Fruit fly (Drosophila melanogaster) whole organism, embryonic: ENCODE results near the gene Sfp26Ad.
A peak's percentile ranks its signal among the peaks of the same experiment; 100 is the strongest.

Source experiments
- ATbp ChIP-seq: fragments of 200-800 bp; sonication (Bioruptor generic); optimal IDR thresholded peaks from 2 replicates; lab custom pipeline; 2017; ENCODE audit warnings: missing biosample characterization, mild to moderate bottlenecking, missing genetic modification characterization, missing genetic modification reagents
- Abd-B ChIP-seq: fragments of 200-800 bp; sonication (Bioruptor generic); optimal IDR thresholded peaks from 2 replicates; lab custom pipeline; 2018; ENCODE audit warnings: missing biosample characterization, mild to moderate bottlenecking, missing genetic modification characterization, moderate library complexity
- BEAF-32 ChIP-seq: fragments of 200-800 bp; sonication (Bioruptor generic); optimal IDR thresholded peaks from 3 replicates; lab custom pipeline; 2017; ENCODE audit warnings: missing biosample characterization, missing genetic modification characterization, mild to moderate bottlenecking, moderate library complexity, missing genetic modification reagents
- CG1024 ChIP-seq: fragments of 200-800 bp; sonication (Bioruptor generic); IDR thresholded peaks from 2 replicates; pipeline ENCODE4 v1.3.6; 2022; ENCODE audit warnings: missing biosample characterization, missing genetic modification characterization
- CG11456 ChIP-seq: fragments of 200-800 bp; sonication (Bioruptor generic); IDR thresholded peaks from 3 replicates; pipeline ENCODE4 v1.3.6; 2022; ENCODE audit warnings: missing biosample characterization, missing genetic modification characterization
- CG11695 ChIP-seq: fragments of 200-800 bp; sonication (Bioruptor generic); IDR thresholded peaks from 3 replicates; pipeline ENCODE4 v1.3.6; 2022; ENCODE audit warnings: missing biosample characterization, missing genetic modification characterization
- CG14014 ChIP-seq: fragments of 200-800 bp; sonication (Bioruptor generic); IDR thresholded peaks from 2 replicates; pipeline ENCODE4 v1.3.6; 2022; ENCODE audit warnings: missing biosample characterization, missing genetic modification characterization
- CG14441 ChIP-seq: fragments of 200-800 bp; sonication (Bioruptor generic); IDR thresholded peaks from 2 replicates; pipeline ENCODE4 v1.3.6; 2022; ENCODE audit warnings: missing biosample characterization, missing genetic modification characterization
- CG15514 ChIP-seq: fragments of 200-800 bp; sonication (Bioruptor generic); optimal IDR thresholded peaks from 3 replicates; lab custom pipeline; 2017; ENCODE audit warnings: missing biosample characterization, missing genetic modification characterization, mild to moderate bottlenecking, moderate library complexity, missing genetic modification reagents
- CG17385 ChIP-seq: fragments of 200-800 bp; sonication (Bioruptor generic); optimal IDR thresholded peaks from 3 replicates; lab custom pipeline; 2018; ENCODE audit warnings: missing biosample characterization, mild to moderate bottlenecking, missing genetic modification characterization
- CG17612 ChIP-seq: fragments of 200-800 bp; sonication (Bioruptor generic); IDR thresholded peaks from 2 replicates; pipeline ENCODE4 v1.3.6; 2022; ENCODE audit warnings: missing biosample characterization, missing genetic modification characterization
- CG18476 ChIP-seq: fragments of 200-800 bp; sonication (Bioruptor generic); optimal IDR thresholded peaks from 2 replicates; lab custom pipeline; 2016; ENCODE audit warnings: missing biosample characterization, mild to moderate bottlenecking, missing genetic modification characterization
- CG30431 ChIP-seq: fragments of 200-800 bp; sonication (Bioruptor generic); optimal IDR thresholded peaks from 2 replicates; lab custom pipeline; 2017; ENCODE audit warnings: missing biosample characterization, missing genetic modification characterization
- CG3163 ChIP-seq: fragments of 200-800 bp; sonication (Bioruptor generic); optimal IDR thresholded peaks from 3 replicates; lab custom pipeline; 2016; ENCODE audit warnings: missing biosample characterization, missing genetic modification characterization
- CG33213 ChIP-seq: fragments of 200-800 bp; sonication (Bioruptor generic); optimal IDR thresholded peaks from 3 replicates; lab custom pipeline; 2016; ENCODE audit warnings: missing biosample characterization, missing genetic modification characterization
- CG34376 ChIP-seq: fragments of 200-800 bp; sonication (Bioruptor generic); optimal IDR thresholded peaks from 2 replicates; lab custom pipeline; 2018; ENCODE audit warnings: missing biosample characterization, mild to moderate bottlenecking, missing genetic modification characterization
- CG4707 ChIP-seq: fragments of 200-800 bp; sonication (Bioruptor generic); optimal IDR thresholded peaks from 2 replicates; lab custom pipeline; 2018; ENCODE audit warnings: missing biosample characterization, mild to moderate bottlenecking, missing genetic modification characterization, moderate library complexity
- CG4854 ChIP-seq: fragments of 200-800 bp; sonication (Bioruptor generic); optimal IDR thresholded peaks from 2 replicates; lab custom pipeline; 2016; ENCODE audit warnings: missing biosample characterization, missing genetic modification characterization, inconsistent platforms
- CG5953 ChIP-seq: fragments of 200-800 bp; sonication (Bioruptor generic); IDR thresholded peaks from 2 replicates; pipeline ENCODE4 v1.3.6; 2022; ENCODE audit warnings: missing biosample characterization, missing genetic modification characterization
- CG6765 ChIP-seq: fragments of 200-800 bp; sonication (Bioruptor generic); optimal IDR thresholded peaks from 3 replicates; lab custom pipeline; 2017; ENCODE audit warnings: missing biosample characterization, mild to moderate bottlenecking, missing genetic modification characterization
- CG7357 ChIP-seq: fragments of 200-800 bp; sonication (Bioruptor generic); IDR thresholded peaks from 3 replicates; pipeline ENCODE4 v1.3.6; 2022; ENCODE audit warnings: missing biosample characterization, missing genetic modification characterization
- CG7372 ChIP-seq: fragments of 200-800 bp; sonication (Bioruptor generic); IDR thresholded peaks from 2 replicates; pipeline ENCODE4 v1.3.6; 2022; ENCODE audit warnings: missing biosample characterization, missing genetic modification characterization
- CG7928 ChIP-seq: fragments of 200-800 bp; sonication (Bioruptor generic); optimal IDR thresholded peaks from 2 replicates; lab custom pipeline; 2017; ENCODE audit warnings: missing biosample characterization, mild to moderate bottlenecking, missing genetic modification characterization
- CG8944 ChIP-seq: fragments of 200-800 bp; sonication (Bioruptor generic); optimal IDR thresholded peaks from 3 replicates; lab custom pipeline; 2016; ENCODE audit warnings: missing biosample characterization, missing genetic modification characterization
- CoRest ChIP-seq: fragments of 200-800 bp; sonication (Bioruptor generic); optimal IDR thresholded peaks from 3 replicates; lab custom pipeline; 2018; ENCODE audit warnings: missing biosample characterization, mild to moderate bottlenecking, missing genetic modification characterization, moderate library complexity
- Dll ChIP-seq: fragments of 200-800 bp; sonication (Bioruptor generic); IDR thresholded peaks from 4 replicates; pipeline ENCODE4 v1.3.6; 2022; ENCODE audit warnings: missing biosample characterization, missing genetic modification characterization; ENCODE audit not compliant: partially characterized antibody
- Doc3 ChIP-seq: fragments of 200-800 bp; sonication (Bioruptor generic); IDR thresholded peaks from 3 replicates; pipeline ENCODE4 v1.3.6; 2022; ENCODE audit warnings: missing biosample characterization, missing genetic modification characterization; ENCODE audit not compliant: partially characterized antibody
- Elba2 ChIP-seq: fragments of 200-800 bp; sonication (Bioruptor generic); optimal IDR thresholded peaks from 3 replicates; lab custom pipeline; 2016; ENCODE audit warnings: missing biosample characterization, missing genetic modification characterization
- Gug ChIP-seq: fragments of 200-800 bp; sonication (Bioruptor generic); IDR thresholded peaks from 4 replicates; pipeline ENCODE4 v1.3.6; 2022; ENCODE audit warnings: missing biosample characterization, missing genetic modification characterization
- Hey ChIP-seq: fragments of 200-800 bp; sonication (Bioruptor generic); optimal IDR thresholded peaks from 3 replicates; lab custom pipeline; 2018; ENCODE audit warnings: missing biosample characterization, mild to moderate bottlenecking, missing genetic modification characterization
- Jarid2 ChIP-seq: fragments of 200-800 bp; sonication (Bioruptor generic); optimal IDR thresholded peaks from 3 replicates; lab custom pipeline; 2017; ENCODE audit warnings: mild to moderate bottlenecking, missing biosample characterization, missing genetic modification reagents, missing genetic modification characterization
- Myb ChIP-seq: fragments of 200-800 bp; sonication (Bioruptor generic); optimal IDR thresholded peaks from 2 replicates; lab custom pipeline; 2016; ENCODE audit warnings: missing biosample characterization, missing genetic modification characterization
- Rfx ChIP-seq: fragments of 200-800 bp; sonication (Bioruptor generic); IDR thresholded peaks from 2 replicates; pipeline ENCODE4 v1.3.6; 2022; ENCODE audit warnings: missing biosample characterization, missing genetic modification characterization
- Tbp ChIP-seq: fragments of >200 bp; optimal IDR thresholded peaks from 2 replicates; lab custom pipeline; 2018; ENCODE audit warnings: missing biosample characterization, missing genetic modification characterization
- Usf ChIP-seq: fragments of 200-800 bp; sonication (Bioruptor generic); optimal IDR thresholded peaks from 2 replicates; lab custom pipeline; 2017; ENCODE audit warnings: missing genotype, missing biosample characterization, missing genetic modification characterization
- bigmax ChIP-seq: fragments of 200-800 bp; sonication (Bioruptor generic); optimal IDR thresholded peaks from 2 replicates; lab custom pipeline; 2018; ENCODE audit warnings: missing biosample characterization, mild to moderate bottlenecking, missing genetic modification characterization
- chif ChIP-seq, 2 experiments: fragments of 200-800 bp; sonication (Bioruptor generic); optimal IDR thresholded peaks; 3 replicates each; lab custom pipeline; 2016; ENCODE audit warnings: missing biosample characterization in 2 of 2, missing genetic modification characterization in 2 of 2
- dpn ChIP-seq, 2 experiments: fragments of 200-800 bp; sonication (Bioruptor generic); optimal IDR thresholded peaks; 3 replicates each; lab custom pipeline; 2016; ENCODE audit warnings: missing biosample characterization in 2 of 2, missing genetic modification characterization in 2 of 2
- ems ChIP-seq: fragments of 200-800 bp; sonication (Bioruptor generic); optimal IDR thresholded peaks from 3 replicates; lab custom pipeline; 2016; ENCODE audit warnings: missing biosample characterization, missing genetic modification characterization
- grau ChIP-seq: fragments of 200-800 bp; optimal IDR thresholded peaks from 3 replicates; lab custom pipeline; 2019; ENCODE audit warnings: missing biosample characterization, mild to moderate bottlenecking, missing genetic modification characterization, moderate library complexity
- h ChIP-seq: fragments of >200 bp; optimal IDR thresholded peaks from 2 replicates; lab custom pipeline; 2017
- jing ChIP-seq: fragments of 200-800 bp; sonication (Bioruptor generic); optimal IDR thresholded peaks from 2 replicates; lab custom pipeline; 2018; ENCODE audit warnings: missing biosample characterization, mild to moderate bottlenecking, missing genetic modification characterization
- kni ChIP-seq: fragments of 200-800 bp; sonication (Bioruptor generic); optimal IDR thresholded peaks from 3 replicates; lab custom pipeline; 2017; ENCODE audit warnings: mild to moderate bottlenecking, missing biosample characterization, missing genetic modification reagents, missing genetic modification characterization
- odd ChIP-seq: fragments of 200-800 bp; sonication (Bioruptor generic); optimal IDR thresholded peaks from 2 replicates; lab custom pipeline; 2017; ENCODE audit warnings: missing biosample characterization, mild to moderate bottlenecking, missing genetic modification characterization
- pfk ChIP-seq: fragments of 200-800 bp; sonication (Bioruptor generic); optimal IDR thresholded peaks from 2 replicates; lab custom pipeline; 2018; ENCODE audit warnings: missing biosample characterization, mild to moderate bottlenecking, missing genetic modification characterization, moderate library complexity
- salm ChIP-seq: fragments of 200-800 bp; sonication (Bioruptor generic); optimal IDR thresholded peaks from 2 replicates; lab custom pipeline; 2018; ENCODE audit warnings: missing biosample characterization, mild to moderate bottlenecking, missing genetic modification characterization
- vvl ChIP-seq: fragments of 200-800 bp; sonication (Bioruptor generic); IDR thresholded peaks from 2 replicates; pipeline ENCODE4 v1.3.6; 2022; ENCODE audit warnings: missing biosample characterization, missing genetic modification characterization

Sfp26Ad gene

DNA sequence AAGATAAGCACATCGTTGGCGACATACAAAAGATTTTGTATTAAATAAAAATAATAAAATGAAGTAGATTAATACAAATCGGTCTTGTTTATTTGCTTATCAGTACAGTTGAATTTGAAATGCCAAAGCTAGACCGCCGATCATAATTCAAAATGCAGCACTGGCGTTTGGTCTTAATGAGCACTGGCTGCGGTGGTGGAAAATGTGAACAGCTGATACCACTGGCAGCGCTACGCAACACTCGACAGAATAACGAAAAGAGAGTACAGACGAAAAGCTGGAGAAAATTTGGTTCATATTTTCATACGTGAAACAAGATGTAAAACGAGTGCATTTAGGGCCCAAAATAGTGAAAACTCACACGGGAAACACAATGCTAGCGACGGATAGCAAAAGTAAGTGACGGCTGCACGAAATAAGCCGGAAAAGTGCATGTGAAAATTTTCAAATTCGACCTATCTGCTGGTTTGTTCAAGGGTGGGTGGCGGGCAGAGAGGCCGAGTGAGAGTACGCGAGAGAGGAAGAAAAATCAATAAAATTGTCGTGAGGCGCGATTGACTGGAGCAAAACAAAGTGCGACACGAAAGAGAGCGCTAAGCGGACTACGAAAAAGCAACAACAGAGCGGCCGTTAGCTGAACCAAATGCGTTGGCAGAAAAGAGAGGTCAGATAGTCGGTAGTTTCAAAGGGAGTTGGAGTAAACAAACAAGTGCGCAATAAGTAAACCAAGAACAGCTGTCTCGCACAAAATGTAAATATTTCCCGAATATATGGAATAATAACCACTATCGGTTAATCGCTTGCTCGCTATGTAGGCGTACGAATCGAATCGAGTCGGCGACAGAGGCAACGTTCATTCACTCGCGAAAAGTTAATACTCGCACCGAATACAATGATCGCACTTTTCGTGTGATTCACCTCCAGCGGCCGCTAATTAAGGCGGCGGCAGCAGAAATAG is 35.9 kb downstream of the Sfp26Ad start, which contains the start of gene bchs (continued):
- peak; percentile 49 for TF ChIP-seq Doc3
- no peak for TF ChIP-seq CG4854 (GFP tag; lab: Kevin White, UChicago)
- peak; percentile 70 for TF ChIP-seq CG8944 (GFP tag; lab: Kevin White, UChicago)
- peak; percentile 76; the same call in 1 of the 2 replicates for TF ChIP-seq CG14014 (GFP tag; lab: Robert Waterston, UW)
- TF ChIP-seq Rfx (GFP tag; lab: Robert Waterston, UW): peak; percentile 81
- TF ChIP-seq CG15514 (GFP tag; lab: Kevin White, UChicago): peak; percentile 89
- TF ChIP-seq CG34376 (GFP tag; lab: Kevin White, UChicago): peak; percentile 93
- peak; percentile 85 for TF ChIP-seq CG17385 (GFP tag; lab: Kevin White, UChicago)
- peak; percentile 92 for TF ChIP-seq CG6765 (GFP tag; lab: Kevin White, UChicago)
- TF ChIP-seq CG33213 (GFP tag; lab: Kevin White, UChicago): no peak
- TF ChIP-seq dpn (GFP tag; optimal IDR thresholded peaks at IDR 0.05; lab: Kevin White, UChicago): peak; percentile 74 to 83
- no peak; the same call in 3 of the 4 replicates for TF ChIP-seq Gug (GFP tag; lab: Robert Waterston, UW)
- peak; percentile 42 for TF ChIP-seq CG30431
- TF ChIP-seq Elba2 (GFP tag; lab: Kevin White, UChicago): peak; percentile 92
- TF ChIP-seq BEAF-32 (GFP tag; lab: Kevin White, UChicago): peak; percentile 33
- TF ChIP-seq ATbp (GFP tag; lab: Kevin White, UChicago): peak; percentile 100
- no peak for TF ChIP-seq h (lab: Kevin White, UChicago)
- no peak for TF ChIP-seq Tbp (GFP tag; lab: Kevin White, UChicago)
- TF ChIP-seq vvl (GFP tag; lab: Robert Waterston, UW): peak; percentile 92
- peak; percentile 79 for TF ChIP-seq Jarid2 (GFP tag; lab: Kevin White, UChicago)
- peak; percentile 70 for TF ChIP-seq CG3163 (GFP tag; lab: Kevin White, UChicago)
- TF ChIP-seq CG7372: 0 out of 2 replicates have a peak, but pooled peaks have one; percentile 19
- peak; percentile 96 for TF ChIP-seq odd (GFP tag; lab: Kevin White, UChicago)
- peak; percentile 74; the same call in 2 of the 3 replicates for TF ChIP-seq CG11456 (GFP tag; lab: Robert Waterston, UW)
- peak; percentile 78 for TF ChIP-seq pfk (GFP tag; lab: Kevin White, UChicago)
- peak; percentile 40 for TF ChIP-seq jing (GFP tag; lab: Kevin White, UChicago)
- no peak for TF ChIP-seq Usf (GFP tag; lab: Kevin White, UChicago)
- peak; percentile 80; the same call in 1 of the 2 replicates for TF ChIP-seq CG1024 (GFP tag; lab: Robert Waterston, UW)
- TF ChIP-seq Myb (GFP tag; lab: Kevin White, UChicago): peak; percentile 36
- TF ChIP-seq salm (tag; lab: Kevin White, UChicago): peak; percentile 93
- TF ChIP-seq CG4707 (GFP tag; lab: Kevin White, UChicago): peak; percentile 90
- peak; percentile 71 for TF ChIP-seq CG18476 (GFP tag; lab: Kevin White, UChicago)
- TF ChIP-seq CG17612 (GFP tag; lab: Robert Waterston, UW): peak; percentile 39; the same call in 1 of the 2 replicates
- TF ChIP-seq Abd-B: no peak
- TF ChIP-seq CG7357 (GFP tag; lab: Robert Waterston, UW): 0 out of 3 replicates have a peak, but pooled peaks have one; percentile 44
- peak; percentile 17 for TF ChIP-seq grau
- TF ChIP-seq CoRest (tag; lab: Kevin White, UChicago): peak; percentile 65
- TF ChIP-seq CG14441 (GFP tag; lab: Robert Waterston, UW): peak; percentile 60; the same call in 1 of the 2 replicates
- peak; percentile 99 for TF ChIP-seq kni
- peak; percentile 77 for TF ChIP-seq bigmax (GFP tag; lab: Kevin White, UChicago)
- TF ChIP-seq Hey (tag; lab: Kevin White, UChicago): peak; percentile 92
- peak; percentile 80 for TF ChIP-seq CG5953 (GFP tag; lab: Robert Waterston, UW)
- peak; percentile 59; the same call in 1 of the 4 replicates for TF ChIP-seq Dll (GFP tag; lab: Robert Waterston, UW)
- peak; percentile 85 for TF ChIP-seq CG11695
- peak; percentile 81 to 84 for TF ChIP-seq chif (GFP tag; optimal IDR thresholded peaks at IDR 0.05; lab: Kevin White, UChicago)
- peak; percentile 67 for TF ChIP-seq CG7928 (GFP tag; lab: Kevin White, UChicago)
- TF ChIP-seq ems (GFP tag; lab: Kevin White, UChicago): peak; percentile 62
